Worm (Caenorhabditis elegans): ENCODE measurements around the gene T24G10.2.

The T24G10.2 gene

ce11 chrIII:5405628-5406084 is 36.9 kb downstream of the T24G10.2 start, which contains the start of the genes W03A5.2 and Y32H12A.8:
W03A5.2 (plus strand) TSS chrIII:5406034.
Y32H12A.8 (minus strand) TSS chrIII:5406037.
- TF ChIP-seq unc-62 (GFP tag; optimal IDR thresholded peaks at IDR 0.05): no peak

DNA sequence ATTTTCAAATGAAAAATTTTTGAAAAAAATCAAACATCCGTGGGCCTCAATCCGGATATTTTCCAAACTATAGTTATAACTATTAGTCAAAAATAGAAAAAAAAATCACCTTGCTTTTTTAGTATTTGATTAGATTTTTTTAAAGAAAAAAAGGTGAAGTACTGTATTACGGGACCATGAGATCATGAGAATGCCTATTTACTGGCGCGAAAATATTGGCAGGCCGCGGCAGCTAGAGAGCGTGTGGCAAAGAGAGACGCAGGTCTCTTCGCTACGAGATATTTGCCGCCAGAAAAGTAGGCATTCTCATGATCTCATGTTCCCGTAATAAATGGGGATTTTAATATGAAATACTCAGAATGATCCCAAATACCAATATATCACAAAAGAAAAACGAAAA is 37.6 kb downstream of the T24G10.2 start:
- TF ChIP-seq unc-62 (GFP tag; optimal IDR thresholded peaks at IDR 0.05): no peak

ce11 chrIII:5402419-5402818 is 40.1 kb downstream of the T24G10.2 start:
- TF ChIP-seq unc-62 (GFP tag; optimal IDR thresholded peaks at IDR 0.05): no peak

DNA sequence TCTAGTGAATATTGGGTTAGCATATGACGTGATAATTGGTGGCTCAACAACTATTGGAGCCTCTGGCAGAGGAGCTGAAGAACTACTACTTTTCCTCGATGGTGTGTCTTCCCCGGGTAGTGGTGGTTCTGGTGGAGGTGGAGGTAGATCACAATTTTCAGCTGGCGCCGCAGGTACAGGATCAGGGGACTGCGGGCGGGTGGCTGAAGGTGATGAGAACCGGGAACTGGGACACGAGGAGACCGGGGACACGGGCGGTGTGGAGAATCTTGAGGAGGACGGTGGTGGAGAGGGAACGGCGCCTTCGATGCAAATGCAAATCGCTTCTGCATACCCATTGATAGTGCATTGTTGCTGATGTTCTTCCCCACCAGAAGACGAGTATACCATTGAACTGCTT is 46.8 kb downstream of the T24G10.2 start:
- TF ChIP-seq unc-62 (GFP tag; optimal IDR thresholded peaks at IDR 0.05): no peak
